Worm (Caenorhabditis elegans) whole organism, young adult: ENCODE measurements around the gene T07D4.2.

Source experiments
- Y56A3A.18 ChIP-seq: fragments of 200-800 bp; sonication (Bioruptor generic); IDR thresholded peaks from 2 replicates; pipeline ENCODE4 v1.3.6; 2022; ENCODE audit warnings: missing genetic modification reagents, missing genetic modification characterization, missing compliant biosample characterization
- cebp-1 ChIP-seq, 2 experiments: fragments of 200-800 bp in 1 of 2; sonication (Bioruptor generic) in 1 of 2; sonication (generic microtip) in 1 of 2; IDR thresholded peaks in 1 of 2; optimal IDR thresholded peaks in 1 of 2; 2 replicates each; pipeline versions ENCODE4 v1.3.6 to Lab custom; 2017 to 2022; ENCODE audit warnings: missing compliant biosample characterization in 2 of 2, missing genetic modification characterization in 2 of 2, mild to moderate bottlenecking in 1 of 2, missing genetic modification reagents in 1 of 2, moderate library complexity in 1 of 2
- ceh-91 ChIP-seq: fragments of 200-800 bp; sonication (Bioruptor generic); IDR thresholded peaks from 2 replicates; pipeline ENCODE4 v1.3.6; 2022; ENCODE audit warnings: missing genetic modification reagents, missing genetic modification characterization, missing compliant biosample characterization
- hlh-26 ChIP-seq: fragments of 200-800 bp; sonication (Bioruptor generic); conservative IDR thresholded peaks from 2 replicates; pipeline ENCODE4 v1.3.6; 2022; ENCODE audit warnings: missing genetic modification reagents, missing genetic modification characterization, missing compliant biosample characterization
- hsf-1 ChIP-seq: fragments of 200-800 bp; sonication (Bioruptor generic); IDR thresholded peaks from 2 replicates; pipeline ENCODE4 v1.3.6; 2022; ENCODE audit warnings: missing genetic modification reagents, missing genetic modification characterization, missing compliant biosample characterization
- lin-26 ChIP-seq: fragments of 200-800 bp; sonication (Bioruptor generic); IDR thresholded peaks from 2 replicates; pipeline ENCODE4 v1.3.6; 2022; ENCODE audit warnings: missing genetic modification reagents, missing genetic modification characterization, missing compliant biosample characterization
- madf-10 ChIP-seq: sonication (generic microtip); optimal IDR thresholded peaks from 2 replicates; lab custom pipeline; 2016; ENCODE audit warnings: mild to moderate bottlenecking, missing genetic modification characterization, missing compliant biosample characterization
- madf-8 ChIP-seq: fragments of 200-800 bp; sonication (Bioruptor generic); conservative IDR thresholded peaks from 2 replicates; pipeline ENCODE4 v1.3.6; 2022; ENCODE audit warnings: missing genetic modification reagents, missing genetic modification characterization, missing compliant biosample characterization
- mxl-1 ChIP-seq: sonication (generic microtip); optimal IDR thresholded peaks from 2 replicates; lab custom pipeline; 2016; ENCODE audit warnings: missing genetic modification characterization, missing compliant biosample characterization
- nhr-27 ChIP-seq: fragments of 200-800 bp; sonication (Bioruptor generic); optimal IDR thresholded peaks from 2 replicates; lab custom pipeline; 2018; ENCODE audit warnings: mild to moderate bottlenecking, missing genetic modification characterization, moderate library complexity, missing compliant biosample characterization
- sea-2 ChIP-seq: fragments of 200-800 bp; sonication (Bioruptor generic); IDR thresholded peaks from 2 replicates; pipeline ENCODE4 v1.3.6; 2022; ENCODE audit warnings: missing genetic modification characterization, missing compliant biosample characterization
- snpc-1.1 ChIP-seq: sonication (generic microtip); optimal IDR thresholded peaks from 2 replicates; lab custom pipeline; 2017; ENCODE audit warnings: missing genetic modification characterization, mild to moderate bottlenecking, missing compliant biosample characterization, antibody characterized with exemption, moderate library complexity, missing genotype, missing genetic modification reagents; ENCODE audit not compliant: insufficient read depth
- snpc-4 ChIP-seq, 5 experiments: fragments of 150-350 bp in 1 of 5; sonication (generic microtip) in 4 of 5; optimal IDR thresholded peaks; 2 replicates each; lab custom pipeline; 2014 to 2018; ENCODE audit warnings: missing genetic modification characterization in 5 of 5, missing biosample characterization in 3 of 5, antibody characterized with exemption in 2 of 5, mild to moderate bottlenecking in 2 of 5, missing compliant biosample characterization in 2 of 5, missing genotype in 2 of 5, moderate library complexity in 2 of 5, missing genetic modification reagents in 1 of 5
- unc-62 ChIP-seq: fragments of 150-350 bp; optimal IDR thresholded peaks from 2 replicates; lab custom pipeline; 2014; ENCODE audit warnings: missing biosample characterization, missing genetic modification reagents, missing genetic modification characterization

- TF ChIP-seq nhr-27 (tag; lab: Kevin White, UChicago) (no peak), ceh-91 (no peak), madf-10 (tag; lab: Kevin White, UChicago) (no peak), hlh-26 (no peak), madf-8 (GFP tag; lab: Robert Waterston, UW) (no peak), unc-62 (GFP tag; lab: Kevin White, UChicago) (no peak), Y56A3A.18 (GFP tag; lab: Robert Waterston, UW) (no peak), sea-2 (GFP tag; lab: Robert Waterston, UW) (no peak), cebp-1 (GFP tag; IDR thresholded peaks at IDR 0.05; lab: Robert Waterston, UW) (no peak), cebp-1 (tag; optimal IDR thresholded peaks at IDR 0.05; lab: Kevin White, UChicago) (no peak), hsf-1 (no peak), snpc-1.1 (no peak), lin-26 (GFP tag; lab: Robert Waterston, UW) (no peak), snpc-4 (GFP tag; optimal IDR thresholded peaks at IDR 0.05; lab: Kevin White, UChicago) (no peak), snpc-4 (tag; optimal IDR thresholded peaks at IDR 0.05; lab: Kevin White, UChicago) (no peak), mxl-1 (tag; lab: Kevin White, UChicago) (no peak)
Observed at ce11 chrII:8832941-8833340, 40.8 kb downstream of the T07D4.2 start.
